Fruit fly (Drosophila melanogaster) whole organism, embryonic: ENCODE results near the gene Uba2.

Source experiments
- Atf6 ChIP-seq: fragments of 200-800 bp; sonication (Bioruptor generic); IDR thresholded peaks from 2 replicates; pipeline ENCODE4 v1.3.6; 2022; ENCODE audit warnings: missing biosample characterization, missing genetic modification characterization
- CG10462 ChIP-seq: fragments of 200-800 bp; sonication (Bioruptor generic); optimal IDR thresholded peaks from 2 replicates; lab custom pipeline; 2016; ENCODE audit warnings: missing biosample characterization, missing genetic modification characterization
- CG10543 ChIP-seq: fragments of 200-800 bp; sonication (Bioruptor generic); optimal IDR thresholded peaks from 3 replicates; lab custom pipeline; 2017; ENCODE audit warnings: missing biosample characterization, mild to moderate bottlenecking, missing genetic modification characterization, moderate library complexity
- CG1233 ChIP-seq: fragments of 200-800 bp; sonication (Bioruptor generic); optimal IDR thresholded peaks from 4 replicates; lab custom pipeline; 2018; ENCODE audit warnings: missing biosample characterization, mild to moderate bottlenecking, missing genetic modification characterization
- CG13123 ChIP-seq: fragments of 200-800 bp; sonication (Bioruptor generic); optimal IDR thresholded peaks from 2 replicates; lab custom pipeline; 2016; ENCODE audit warnings: missing biosample characterization, missing genetic modification characterization
- CG13624 ChIP-seq: fragments of 200-800 bp; sonication (Bioruptor generic); optimal IDR thresholded peaks from 2 replicates; lab custom pipeline; 2016; ENCODE audit warnings: missing biosample characterization, missing genetic modification characterization
- CG14667 ChIP-seq: fragments of 200-800 bp; sonication (Bioruptor generic); IDR thresholded peaks from 2 replicates; pipeline ENCODE4 v1.3.6; 2022; ENCODE audit warnings: missing biosample characterization, missing genetic modification characterization
- CG17385 ChIP-seq: fragments of 200-800 bp; sonication (Bioruptor generic); optimal IDR thresholded peaks from 3 replicates; lab custom pipeline; 2018; ENCODE audit warnings: missing biosample characterization, mild to moderate bottlenecking, missing genetic modification characterization
- CG18764 ChIP-seq: fragments of 200-800 bp; sonication (Bioruptor generic); optimal IDR thresholded peaks from 3 replicates; lab custom pipeline; 2016; ENCODE audit warnings: missing biosample characterization, missing genetic modification characterization
- CG2712 ChIP-seq: fragments of 200-800 bp; optimal IDR thresholded peaks from 3 replicates; lab custom pipeline; 2019; ENCODE audit warnings: missing biosample characterization, mild to moderate bottlenecking, missing genetic modification characterization, moderate library complexity
- CG2889 ChIP-seq: fragments of 200-800 bp; sonication (Bioruptor generic); IDR thresholded peaks from 3 replicates; pipeline ENCODE4 v1.3.6; 2022; ENCODE audit warnings: missing biosample characterization, missing genetic modification characterization
- CG30431 ChIP-seq: fragments of 200-800 bp; sonication (Bioruptor generic); optimal IDR thresholded peaks from 2 replicates; lab custom pipeline; 2017; ENCODE audit warnings: missing biosample characterization, missing genetic modification characterization
- CG33213 ChIP-seq: fragments of 200-800 bp; sonication (Bioruptor generic); optimal IDR thresholded peaks from 3 replicates; lab custom pipeline; 2016; ENCODE audit warnings: missing biosample characterization, missing genetic modification characterization
- CG3995 ChIP-seq: fragments of 200-800 bp; sonication (Bioruptor generic); optimal IDR thresholded peaks from 3 replicates; lab custom pipeline; 2016; ENCODE audit warnings: missing biosample characterization, missing genetic modification characterization
- CG6272 ChIP-seq: fragments of 200-800 bp; sonication (Bioruptor generic); IDR thresholded peaks from 2 replicates; pipeline ENCODE4 v1.3.6; 2022; ENCODE audit warnings: missing biosample characterization, missing genetic modification characterization
- CG6683 ChIP-seq: fragments of 200-800 bp; sonication (Bioruptor generic); optimal IDR thresholded peaks from 2 replicates; lab custom pipeline; 2017; ENCODE audit warnings: missing biosample characterization, mild to moderate bottlenecking, missing genetic modification characterization, missing genetic modification reagents
- CG6791 ChIP-seq: fragments of 200-800 bp; sonication (Bioruptor generic); IDR thresholded peaks from 3 replicates; pipeline ENCODE4 v1.3.6; 2022; ENCODE audit warnings: missing biosample characterization, missing genetic modification characterization; ENCODE audit not compliant: partially characterized antibody
- CG7357 ChIP-seq: fragments of 200-800 bp; sonication (Bioruptor generic); IDR thresholded peaks from 3 replicates; pipeline ENCODE4 v1.3.6; 2022; ENCODE audit warnings: missing biosample characterization, missing genetic modification characterization
- CG9215 ChIP-seq: fragments of 200-800 bp; sonication (Bioruptor generic); IDR thresholded peaks from 2 replicates; pipeline ENCODE4 v1.3.6; 2022; ENCODE audit warnings: missing biosample characterization, missing genetic modification characterization
- CTCF ChIP-seq: fragments of 200-800 bp; sonication (Bioruptor generic); optimal IDR thresholded peaks from 2 replicates; lab custom pipeline; 2017; ENCODE audit warnings: missing biosample characterization, mild to moderate bottlenecking, missing genetic modification characterization, moderate library complexity
- Ets65A ChIP-seq: fragments of 200-800 bp; sonication (Bioruptor generic); peaks from one replicate; lab custom pipeline; 2016; ENCODE audit warnings: missing biosample characterization, missing genetic modification characterization
- Hey ChIP-seq: fragments of 200-800 bp; sonication (Bioruptor generic); optimal IDR thresholded peaks from 3 replicates; lab custom pipeline; 2018; ENCODE audit warnings: missing biosample characterization, mild to moderate bottlenecking, missing genetic modification characterization
- Hr3 ChIP-seq: fragments of 200-800 bp; sonication (Bioruptor generic); optimal IDR thresholded peaks from 3 replicates; lab custom pipeline; 2016; ENCODE audit warnings: missing biosample characterization, missing genetic modification characterization
- Kr ChIP-seq: fragments of 200-800 bp; sonication (Bioruptor generic); optimal IDR thresholded peaks from 2 replicates; lab custom pipeline; 2017; ENCODE audit warnings: missing biosample characterization, mild to moderate bottlenecking, missing genetic modification characterization
- Med ChIP-seq: fragments of 200-800 bp; sonication (Bioruptor generic); peaks from one replicate; lab custom pipeline; 2016; ENCODE audit warnings: missing biosample characterization, missing genetic modification characterization, mild to moderate bottlenecking, inconsistent platforms, moderate library complexity
- Meics ChIP-seq: fragments of 200-800 bp; sonication (Bioruptor generic); optimal IDR thresholded peaks from 2 replicates; lab custom pipeline; 2017; ENCODE audit warnings: missing biosample characterization, mild to moderate bottlenecking, missing genetic modification characterization
- NC2α ChIP-seq: fragments of 200-800 bp; sonication (Bioruptor generic); optimal IDR thresholded peaks from 2 replicates; lab custom pipeline; 2016; ENCODE audit warnings: missing biosample characterization, missing genetic modification characterization
- NK7.1 ChIP-seq: fragments of 200-800 bp; sonication (Bioruptor generic); optimal IDR thresholded peaks from 3 replicates; lab custom pipeline; 2016; ENCODE audit warnings: missing biosample characterization, missing genetic modification characterization
- Nf-YA ChIP-seq: fragments of 200-800 bp; sonication (Bioruptor generic); IDR thresholded peaks from 2 replicates; pipeline ENCODE4 v1.3.6; 2022; ENCODE audit warnings: missing biosample characterization, missing genetic modification characterization
- PHDP ChIP-seq: fragments of 200-800 bp; sonication (Bioruptor generic); optimal IDR thresholded peaks from 3 replicates; lab custom pipeline; 2018; ENCODE audit warnings: missing biosample characterization, mild to moderate bottlenecking, missing genetic modification characterization, moderate library complexity
- Xbp1 ChIP-seq: fragments of 200-800 bp; sonication (Bioruptor generic); optimal IDR thresholded peaks from 3 replicates; lab custom pipeline; 2016; ENCODE audit warnings: missing biosample characterization, mild to moderate bottlenecking, missing genetic modification characterization
- ato ChIP-seq: fragments of 200-800 bp; sonication (Bioruptor generic); IDR thresholded peaks from 2 replicates; pipeline ENCODE4 v1.3.6; 2022; ENCODE audit warnings: missing biosample characterization, missing genetic modification characterization; ENCODE audit not compliant: partially characterized antibody
- bsh ChIP-seq, 2 experiments: fragments of 200-800 bp; sonication (Bioruptor generic); optimal IDR thresholded peaks; 2 replicates each; lab custom pipeline; 2017 to 2018; ENCODE audit warnings: mild to moderate bottlenecking in 2 of 2, missing biosample characterization in 2 of 2, missing genetic modification characterization in 2 of 2, moderate library complexity in 1 of 2
- cad ChIP-seq: fragments of >200 bp; optimal IDR thresholded peaks from 2 replicates; lab custom pipeline; 2017; ENCODE audit warnings: missing biosample characterization, missing genetic modification characterization
- chinmo ChIP-seq: fragments of 200-800 bp; sonication (Bioruptor generic); IDR thresholded peaks from 4 replicates; pipeline ENCODE4 v1.3.6; 2022; ENCODE audit warnings: missing biosample characterization, missing genetic modification characterization; ENCODE audit not compliant: partially characterized antibody
- dan ChIP-seq: fragments of 200-800 bp; sonication (Bioruptor generic); IDR thresholded peaks from 2 replicates; pipeline ENCODE4 v1.3.6; 2022; ENCODE audit warnings: missing biosample characterization, missing genetic modification characterization
- fd96Cb ChIP-seq: fragments of 200-800 bp; sonication (Bioruptor generic); optimal IDR thresholded peaks from 2 replicates; lab custom pipeline; 2018; ENCODE audit warnings: missing biosample characterization, mild to moderate bottlenecking, missing genetic modification characterization, moderate library complexity
- gro ChIP-seq: fragments of 200-800 bp; sonication (Bioruptor generic); optimal IDR thresholded peaks from 2 replicates; lab custom pipeline; 2016; ENCODE audit warnings: missing biosample characterization, missing genetic modification characterization
- ken ChIP-seq: fragments of 200-800 bp; sonication (Bioruptor generic); IDR thresholded peaks from 3 replicates; pipeline ENCODE4 v1.3.6; 2022; ENCODE audit warnings: missing biosample characterization, missing genetic modification characterization
- lbe ChIP-seq: fragments of 200-800 bp; sonication (Bioruptor generic); optimal IDR thresholded peaks from 2 replicates; lab custom pipeline; 2016; ENCODE audit warnings: missing biosample characterization, mild to moderate bottlenecking, missing genetic modification characterization
- pzg ChIP-seq: fragments of 200-800 bp; sonication (Bioruptor generic); optimal IDR thresholded peaks from 3 replicates; lab custom pipeline; 2018; ENCODE audit warnings: missing biosample characterization, mild to moderate bottlenecking, missing genetic modification characterization, moderate library complexity
- rib ChIP-seq: fragments of 200-800 bp; sonication (Bioruptor generic); IDR thresholded peaks from 2 replicates; pipeline ENCODE4 v1.3.6; 2022; ENCODE audit warnings: missing biosample characterization, missing genetic modification characterization
- row ChIP-seq: fragments of 200-800 bp; sonication (Bioruptor generic); IDR thresholded peaks from 3 replicates; pipeline ENCODE4 v1.3.6; 2022; ENCODE audit warnings: missing biosample characterization, missing genetic modification characterization
- sens ChIP-seq: fragments of 200-800 bp; sonication (Bioruptor generic); peaks from one replicate; lab custom pipeline; 2016; ENCODE audit warnings: missing biosample characterization, missing genetic modification characterization
- sens-2 ChIP-seq: fragments of 200-800 bp; sonication (Bioruptor generic); IDR thresholded peaks from 2 replicates; pipeline ENCODE4 v1.3.6; 2022; ENCODE audit warnings: missing biosample characterization, missing genetic modification characterization
- sima ChIP-seq: fragments of 200-800 bp; sonication (Bioruptor generic); optimal IDR thresholded peaks from 2 replicates; lab custom pipeline; 2016; ENCODE audit warnings: missing biosample characterization, missing genetic modification characterization
- sna ChIP-seq: fragments of 200-800 bp; sonication (Bioruptor generic); IDR thresholded peaks from 2 replicates; pipeline ENCODE4 v1.3.6; 2022; ENCODE audit warnings: missing biosample characterization, missing genetic modification characterization; ENCODE audit not compliant: partially characterized antibody
- trem ChIP-seq: fragments of 200-800 bp; optimal IDR thresholded peaks from 3 replicates; lab custom pipeline; 2019; ENCODE audit warnings: missing biosample characterization, mild to moderate bottlenecking, missing genetic modification characterization, moderate library complexity
- twi ChIP-seq: fragments of 200-800 bp; optimal IDR thresholded peaks from 2 replicates; lab custom pipeline; 2019; ENCODE audit warnings: missing biosample characterization, mild to moderate bottlenecking, missing genetic modification characterization, moderate library complexity
- unpg ChIP-seq: fragments of 200-800 bp; sonication (Bioruptor generic); optimal IDR thresholded peaks from 3 replicates; lab custom pipeline; 2018; ENCODE audit warnings: missing biosample characterization, mild to moderate bottlenecking, missing genetic modification characterization, moderate library complexity

The Uba2 gene

DNA sequence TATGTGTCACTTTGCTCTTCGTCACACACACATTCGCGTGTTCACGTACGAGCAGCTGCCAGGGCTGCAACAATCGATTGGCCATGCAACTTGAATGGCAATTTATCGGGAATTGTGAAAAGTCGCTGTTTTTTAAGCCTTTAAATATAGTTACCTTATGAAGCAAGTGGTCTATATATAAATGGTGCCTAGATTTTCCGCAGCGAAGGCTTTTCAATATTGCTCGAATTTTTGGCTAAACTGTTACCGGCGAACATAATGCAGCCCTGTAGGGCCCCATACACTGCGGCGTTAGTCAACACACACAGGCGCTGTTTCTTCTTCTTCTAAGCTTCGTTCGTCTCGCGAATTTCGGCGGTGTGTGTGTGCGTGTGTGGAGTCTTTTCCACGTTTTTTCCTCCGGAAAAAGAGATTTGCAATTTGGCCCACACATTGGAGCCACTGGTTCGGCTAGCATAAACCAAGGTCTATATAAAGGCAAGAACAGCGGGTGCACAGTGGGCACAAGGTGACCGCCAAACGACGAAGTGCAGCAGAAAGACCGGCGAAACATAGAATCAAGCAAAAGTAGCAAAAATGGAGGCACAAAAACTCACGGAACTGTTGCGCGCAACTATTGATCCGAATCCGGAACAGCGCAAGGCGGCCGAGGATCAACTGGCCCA is 11.6 kb downstream of the Uba2 start, which contains the start of the genes Arp3 and msk (continued):
- peak; percentile 76 for TF ChIP-seq CG1233 (GFP tag; lab: Kevin White, UChicago)
- TF ChIP-seq sens (GFP tag; lab: Kevin White, UChicago) = peak; percentile 97
- TF ChIP-seq twi = peak; percentile 58
- peak; percentile 81 for TF ChIP-seq CG2712 (tag; lab: Kevin White, UChicago)
- peak; percentile 87 for TF ChIP-seq row (GFP tag; lab: Robert Waterston, UW)
- TF ChIP-seq CG7357 = peak; percentile 68
- peak; percentile 74 for TF ChIP-seq Meics
- peak; percentile 83 for TF ChIP-seq CG9215 (GFP tag; lab: Robert Waterston, UW)
- TF ChIP-seq, all 482 proteins: peak for 356

DNA sequence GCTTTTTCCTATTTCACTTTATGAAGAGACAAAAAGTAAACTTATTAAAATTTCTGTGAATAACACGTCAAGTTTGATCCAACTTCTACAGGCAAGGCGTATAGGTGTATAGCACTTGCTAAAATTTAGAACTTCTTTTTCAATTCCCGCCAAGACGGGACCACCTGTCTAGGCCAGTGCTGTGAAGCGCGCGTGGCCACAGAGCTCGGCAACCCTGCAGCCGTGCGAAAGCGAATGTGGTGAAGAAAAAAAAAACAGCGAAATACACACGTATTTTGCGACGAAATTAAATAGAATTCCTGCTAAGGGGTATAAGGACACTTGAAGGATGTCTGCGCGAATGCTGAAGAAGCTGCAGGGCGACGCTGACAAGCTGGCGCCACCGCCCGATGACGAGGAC is 17.4 kb downstream of the Uba2 start, which contains the start of gene Nulp1:
TSS of gene Nulp1 (plus strand) at position 198 of the 400 bp plus-strand sequence.
- no peak for TF ChIP-seq CG17385 (GFP tag; lab: Kevin White, UChicago)
- TF ChIP-seq pzg (GFP tag; lab: Kevin White, UChicago) = peak; percentile 75
- no peak for TF ChIP-seq lbe (GFP tag; lab: Kevin White, UChicago)
- TF ChIP-seq CG10462 (GFP tag; lab: Kevin White, UChicago) = no peak
- TF ChIP-seq CG14667 (GFP tag; lab: Robert Waterston, UW) = no peak
- TF ChIP-seq CG6272 (GFP tag; lab: Robert Waterston, UW) = no peak
- no peak for TF ChIP-seq CG30431 (GFP tag; lab: Kevin White, UChicago)
- no peak for TF ChIP-seq bsh (GFP tag; optimal IDR thresholded peaks at IDR 0.05; lab: Kevin White, UChicago)
- no peak for TF ChIP-seq sima (GFP tag; lab: Kevin White, UChicago)
- no peak for TF ChIP-seq fd96Cb (tag; lab: Kevin White, UChicago)
- no peak for TF ChIP-seq CG6791 (GFP tag; lab: Robert Waterston, UW)
- TF ChIP-seq NC2α = no peak
- no peak for TF ChIP-seq Atf6 (GFP tag; lab: Robert Waterston, UW)
- no peak for TF ChIP-seq cad (GFP tag; lab: Kevin White, UChicago)
- peak; percentile 23 for TF ChIP-seq CG33213 (GFP tag; lab: Kevin White, UChicago)
- TF ChIP-seq ken = 0 out of 3 replicates have a peak, but pooled peaks have one; percentile 37
- no peak for TF ChIP-seq CG13123 (GFP tag; lab: Kevin White, UChicago)
- no peak for TF ChIP-seq CG2889
- TF ChIP-seq CTCF (GFP tag; lab: Kevin White, UChicago) = no peak
- no peak for TF ChIP-seq Nf-YA (GFP tag; lab: Robert Waterston, UW)
- TF ChIP-seq trem = no peak
- TF ChIP-seq Hr3 = no peak
- no peak for TF ChIP-seq chinmo (GFP tag; lab: Robert Waterston, UW)
- peak; percentile 60 for TF ChIP-seq gro (GFP tag; lab: Kevin White, UChicago)
- no peak for TF ChIP-seq dan (GFP tag; lab: Robert Waterston, UW)
- TF ChIP-seq Hey (tag; lab: Kevin White, UChicago) = no peak
- TF ChIP-seq sna = no peak
- no peak for TF ChIP-seq CG6683 (GFP tag; lab: Kevin White, UChicago)
- TF ChIP-seq sens-2 = no peak
- no peak for TF ChIP-seq unpg (GFP tag; lab: Kevin White, UChicago)
- TF ChIP-seq CG3995 = peak; percentile 61
- TF ChIP-seq Med (GFP tag; lab: Kevin White, UChicago) = peak; percentile 89
- TF ChIP-seq Ets65A (GFP tag; lab: Kevin White, UChicago) = peak; percentile 94
- TF ChIP-seq PHDP = no peak
- TF ChIP-seq rib (GFP tag; lab: Robert Waterston, UW) = peak; percentile 57; the same call in 1 of the 2 replicates
- no peak for TF ChIP-seq ato (GFP tag; lab: Robert Waterston, UW)
- no peak for TF ChIP-seq NK7.1
- TF ChIP-seq Kr (GFP tag; lab: Kevin White, UChicago) = no peak
- TF ChIP-seq Xbp1 (GFP tag; lab: Kevin White, UChicago) = peak; percentile 35
- peak; percentile 58 for TF ChIP-seq CG13624 (GFP tag; lab: Kevin White, UChicago)
- no peak for TF ChIP-seq CG18764 (GFP tag; lab: Kevin White, UChicago)
- TF ChIP-seq CG10543 (GFP tag; lab: Kevin White, UChicago) = no peak
